Worm (Caenorhabditis elegans) whole organism, mixed stage, embryonic: Measurements from ENCODE around the gene rrc-1.

Experiments used
- M03D4.4 ChIP-seq: sonication (generic microtip); optimal IDR thresholded peaks from 2 replicates; lab custom pipeline; 2017; ENCODE audit warnings: mild to moderate bottlenecking, missing genetic modification characterization, missing compliant biosample characterization
- bed-3 ChIP-seq: fragments of 200-800 bp; sonication (Bioruptor generic); optimal IDR thresholded peaks from 3 replicates; lab custom pipeline; 2018; ENCODE audit warnings: mild to moderate bottlenecking, missing genetic modification characterization, moderate library complexity, missing compliant biosample characterization
- blmp-1 ChIP-seq: fragments of 150-350 bp; optimal IDR thresholded peaks from 2 replicates; lab custom pipeline; 2014; ENCODE audit warnings: missing biosample characterization, missing genetic modification characterization
- ceh-43 ChIP-seq: fragments of 200-800 bp; sonication (Bioruptor generic); optimal IDR thresholded peaks from 2 replicates; lab custom pipeline; 2018; ENCODE audit warnings: mild to moderate bottlenecking, missing genetic modification characterization, moderate library complexity, missing compliant biosample characterization
- ceh-83 ChIP-seq: fragments of 200-800 bp; sonication (Bioruptor generic); optimal IDR thresholded peaks from 2 replicates; lab custom pipeline; 2018; ENCODE audit warnings: mild to moderate bottlenecking, missing genetic modification characterization, missing compliant biosample characterization
- ces-1 ChIP-seq: fragments of 150-350 bp; optimal IDR thresholded peaks from 2 replicates; lab custom pipeline; 2014; ENCODE audit warnings: missing biosample characterization, missing genetic modification reagents, missing genetic modification characterization
- drap-1 ChIP-seq: fragments of 200-800 bp; sonication (Bioruptor generic); optimal IDR thresholded peaks from 3 replicates; lab custom pipeline; 2018; ENCODE audit warnings: mild to moderate bottlenecking, missing genetic modification characterization, missing compliant biosample characterization
- elt-1 ChIP-seq: sonication (generic microtip); optimal IDR thresholded peaks from 2 replicates; lab custom pipeline; 2017; ENCODE audit warnings: missing genetic modification characterization, mild to moderate bottlenecking, missing compliant biosample characterization, antibody characterized with exemption, moderate library complexity, borderline replicate concordance; ENCODE audit not compliant: insufficient read depth
- flh-1 ChIP-seq: fragments of 200-800 bp; sonication (Bioruptor generic); optimal IDR thresholded peaks from 2 replicates; lab custom pipeline; 2018; ENCODE audit warnings: mild to moderate bottlenecking, missing genetic modification characterization, moderate library complexity, missing compliant biosample characterization
- ham-2 ChIP-seq: fragments of 200-800 bp; sonication (Bioruptor generic); optimal IDR thresholded peaks from 2 replicates; lab custom pipeline; 2018; ENCODE audit warnings: mild to moderate bottlenecking, missing genetic modification characterization, missing compliant biosample characterization
- hlh-1 ChIP-seq: fragments of 150-350 bp; optimal IDR thresholded peaks from 2 replicates; lab custom pipeline; 2014; ENCODE audit warnings: missing biosample characterization, missing genetic modification reagents, missing genetic modification characterization
- lin-13 ChIP-seq: fragments of 150-350 bp; optimal IDR thresholded peaks from 2 replicates; lab custom pipeline; 2014; ENCODE audit warnings: missing biosample characterization, missing genetic modification characterization
- lin-32 ChIP-seq: fragments of 200-800 bp; sonication (Bioruptor generic); optimal IDR thresholded peaks from 2 replicates; lab custom pipeline; 2018; ENCODE audit warnings: mild to moderate bottlenecking, missing genetic modification characterization, missing compliant biosample characterization
- lsy-2 ChIP-seq: fragments of 150-350 bp; optimal IDR thresholded peaks from 2 replicates; lab custom pipeline; 2014; ENCODE audit warnings: missing biosample characterization, missing genetic modification characterization
- mab-5 ChIP-seq: fragments of 150-350 bp; optimal IDR thresholded peaks from 2 replicates; lab custom pipeline; 2014; ENCODE audit warnings: missing biosample characterization, missing genetic modification characterization
- mep-1 ChIP-seq: fragments of 150-350 bp; optimal IDR thresholded peaks from 2 replicates; lab custom pipeline; 2017; ENCODE audit warnings: missing biosample characterization, missing genetic modification reagents, missing genetic modification characterization, inconsistent platforms
- nhr-12 ChIP-seq: fragments of 150-350 bp; optimal IDR thresholded peaks from 2 replicates; lab custom pipeline; 2014; ENCODE audit warnings: missing biosample characterization, missing genetic modification characterization
- nhr-237 ChIP-seq: fragments of 150-350 bp; optimal IDR thresholded peaks from 2 replicates; lab custom pipeline; 2014; ENCODE audit warnings: missing biosample characterization, missing genetic modification characterization
- nhr-76 ChIP-seq: sonication (generic microtip); optimal IDR thresholded peaks from 2 replicates; lab custom pipeline; 2017; ENCODE audit warnings: missing biosample characterization, missing genetic modification characterization
- pha-4 ChIP-seq: fragments of 150-350 bp; optimal IDR thresholded peaks from 2 replicates; lab custom pipeline; 2018; ENCODE audit warnings: missing biosample characterization, missing genetic modification reagents, missing genetic modification characterization
- sem-2 ChIP-seq: fragments of 200-800 bp; sonication (Bioruptor generic); optimal IDR thresholded peaks from 2 replicates; lab custom pipeline; 2018; ENCODE audit warnings: mild to moderate bottlenecking, missing genetic modification characterization, missing compliant biosample characterization
- tbx-8 ChIP-seq: fragments of 200-800 bp; sonication (Bioruptor generic); optimal IDR thresholded peaks from 2 replicates; lab custom pipeline; 2018; ENCODE audit warnings: mild to moderate bottlenecking, missing genetic modification characterization, moderate library complexity, missing compliant biosample characterization
- unc-120 ChIP-seq: sonication (generic microtip); optimal IDR thresholded peaks from 2 replicates; lab custom pipeline; 2017; ENCODE audit warnings: missing genetic modification characterization, missing compliant biosample characterization; ENCODE audit not compliant: poor library complexity, severe bottlenecking
- unc-39 ChIP-seq: fragments of 150-350 bp; optimal IDR thresholded peaks from 2 replicates; lab custom pipeline; 2014; ENCODE audit warnings: missing biosample characterization, missing genetic modification characterization
- unc-62 ChIP-seq: fragments of 150-350 bp; optimal IDR thresholded peaks from 2 replicates; lab custom pipeline; 2014; ENCODE audit warnings: missing biosample characterization, missing genetic modification reagents, missing genetic modification characterization
- zip-8 ChIP-seq: fragments of 150-350 bp; optimal IDR thresholded peaks from 2 replicates; lab custom pipeline; 2014; ENCODE audit warnings: missing biosample characterization, missing genetic modification characterization
- ztf-11 ChIP-seq: fragments of 150-350 bp; optimal IDR thresholded peaks from 2 replicates; lab custom pipeline; 2014; ENCODE audit warnings: missing biosample characterization, missing genetic modification characterization

rrc-1 gene

DNA sequence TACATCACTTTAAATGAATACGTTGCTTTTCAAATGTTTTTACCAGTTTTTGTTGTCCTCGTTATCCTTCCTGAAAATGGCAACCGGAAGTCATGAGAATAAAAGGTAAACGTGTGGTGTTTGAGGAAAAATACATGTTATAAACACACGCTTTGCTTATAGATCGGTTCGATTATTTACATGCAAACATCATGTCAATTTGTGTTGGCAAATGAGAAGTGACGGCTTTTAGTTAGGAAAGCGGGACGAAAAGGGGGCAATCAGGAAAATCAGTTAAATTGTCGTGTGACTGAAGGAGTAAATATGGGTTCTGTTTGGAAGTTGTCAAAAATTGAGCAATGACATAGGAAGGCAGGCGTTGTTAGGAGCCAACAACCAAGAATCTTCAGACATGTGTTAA is at the start of gene rrc-1:
Gene rrc-1, minus strand, starts transcription at position 74 of the 400 bp plus-strand sequence.
- no peak for TF ChIP-seq mab-5 (tag; lab: Kevin White, UChicago)
- TF ChIP-seq ceh-43 (GFP tag; lab: Kevin White, UChicago), result no peak
- no peak for TF ChIP-seq sem-2 (GFP tag; lab: Kevin White, UChicago)
- no peak for TF ChIP-seq nhr-237 (tag; lab: Kevin White, UChicago)

ce11 chrX:9877117-9877516 is 46.0 kb upstream of the rrc-1 start, which contains the start of gene R07B1.9:
Gene R07B1.9 (plus strand): TSS chrX:9877417.
- no peak for TF ChIP-seq lin-32 (GFP tag; lab: Kevin White, UChicago)
- TF ChIP-seq ceh-83, result no peak
- TF ChIP-seq unc-62 (GFP tag; lab: Kevin White, UChicago), result no peak
- TF ChIP-seq lin-13 (tag; lab: Kevin White, UChicago), result no peak
- no peak for TF ChIP-seq mep-1
- no peak for TF ChIP-seq unc-39 (tag; lab: Kevin White, UChicago)
- TF ChIP-seq nhr-12 (tag; lab: Kevin White, UChicago), result no peak
- no peak for TF ChIP-seq bed-3 (GFP tag; lab: Kevin White, UChicago)
- no peak for TF ChIP-seq M03D4.4 (tag; lab: Kevin White, UChicago)
- no peak for TF ChIP-seq tbx-8 (GFP tag; lab: Kevin White, UChicago)
- TF ChIP-seq hlh-1 (tag; lab: Kevin White, UChicago), result no peak
- no peak for TF ChIP-seq ztf-11 (tag; lab: Kevin White, UChicago)
- no peak for TF ChIP-seq ceh-43 (GFP tag; lab: Kevin White, UChicago)
- TF ChIP-seq pha-4, result no peak
- no peak for TF ChIP-seq drap-1 (GFP tag; lab: Kevin White, UChicago)
- no peak for TF ChIP-seq sem-2 (GFP tag; lab: Kevin White, UChicago)
- no peak for TF ChIP-seq zip-8 (tag; lab: Kevin White, UChicago)
- TF ChIP-seq, all 35 proteins: peak for 0

ce11 chrX:9872554-9872953 is 41.5 kb upstream of the rrc-1 start, which contains the start of gene R07B1.8:
Gene R07B1.8 (minus strand): TSS chrX:9872654.
- TF ChIP-seq nhr-237 (tag; lab: Kevin White, UChicago), result no peak
- TF ChIP-seq ztf-11 (tag; lab: Kevin White, UChicago), result no peak
- TF ChIP-seq sem-2 (GFP tag; lab: Kevin White, UChicago), result no peak
- TF ChIP-seq drap-1 (GFP tag; lab: Kevin White, UChicago), result no peak
- TF ChIP-seq lsy-2 (tag; lab: Kevin White, UChicago), result no peak

ce11 chrX:9869522-9869921 is 38.4 kb upstream of the rrc-1 start, which contains the start of gene R07B1.13:
Gene R07B1.13 (plus strand): TSS chrX:9869822.
- no peak for TF ChIP-seq pha-4
- no peak for TF ChIP-seq lsy-2 (tag; lab: Kevin White, UChicago)
- no peak for TF ChIP-seq ceh-83
- no peak for TF ChIP-seq nhr-237 (tag; lab: Kevin White, UChicago)
- no peak for TF ChIP-seq ces-1
- TF ChIP-seq ceh-43 (GFP tag; lab: Kevin White, UChicago), result no peak
- no peak for TF ChIP-seq blmp-1 (tag; lab: Kevin White, UChicago)
- TF ChIP-seq nhr-76 (tag; lab: Kevin White, UChicago), result no peak
- no peak for TF ChIP-seq ztf-11 (tag; lab: Kevin White, UChicago)
- TF ChIP-seq lin-13 (tag; lab: Kevin White, UChicago), result no peak
- TF ChIP-seq M03D4.4 (tag; lab: Kevin White, UChicago), result no peak
- no peak for TF ChIP-seq flh-1
- no peak for TF ChIP-seq ham-2 (GFP tag; lab: Kevin White, UChicago)
- TF ChIP-seq hlh-1 (tag; lab: Kevin White, UChicago), result no peak
- TF ChIP-seq elt-1 (tag; lab: Kevin White, UChicago), result no peak
- no peak for TF ChIP-seq nhr-12 (tag; lab: Kevin White, UChicago)

- no peak for TF ChIP-seq ztf-11 (tag; lab: Kevin White, UChicago)
- no peak for TF ChIP-seq lin-13 (tag; lab: Kevin White, UChicago)
- no peak for TF ChIP-seq unc-62 (GFP tag; lab: Kevin White, UChicago)
- no peak for TF ChIP-seq tbx-8 (GFP tag; lab: Kevin White, UChicago)
- no peak for TF ChIP-seq unc-120 (tag; lab: Kevin White, UChicago)
- no peak for TF ChIP-seq blmp-1 (tag; lab: Kevin White, UChicago)
- TF ChIP-seq drap-1 (GFP tag; lab: Kevin White, UChicago), result no peak
- TF ChIP-seq lsy-2 (tag; lab: Kevin White, UChicago), result no peak
- TF ChIP-seq ceh-83, result no peak
Measured at ce11 chrX:9868820-9869219, 37.7 kb upstream of the rrc-1 start, which contains the start of gene R07B1.7. Gene R07B1.7 (plus strand): TSS chrX:9869120.
